Fruit fly (Drosophila melanogaster) whole organism, adult: ENCODE results near the gene bcn92.

ENCODE experiments used
- CG12768 ChIP-seq: fragments of 200-800 bp; sonication (Bioruptor generic); optimal IDR thresholded peaks from 2 replicates; lab custom pipeline; 2017; ENCODE audit warnings: missing biosample characterization, missing genetic modification characterization, mild to moderate bottlenecking, moderate library complexity, missing genetic modification reagents
- CG14711 ChIP-seq: fragments of 200-800 bp; sonication (Bioruptor generic); optimal IDR thresholded peaks from 2 replicates; lab custom pipeline; 2018; ENCODE audit warnings: missing biosample characterization, mild to moderate bottlenecking, missing genetic modification characterization, moderate library complexity
- Hr96 ChIP-seq: fragments of 200-800 bp; sonication (Bioruptor generic); optimal IDR thresholded peaks from 2 replicates; lab custom pipeline; 2016; ENCODE audit warnings: missing biosample characterization, missing genetic modification characterization
- bab1 ChIP-seq: fragments of 200-800 bp; sonication (Bioruptor generic); optimal IDR thresholded peaks from 3 replicates; lab custom pipeline; 2019; ENCODE audit warnings: missing biosample characterization, mild to moderate bottlenecking, missing genetic modification characterization, moderate library complexity
- cnc ChIP-seq, 2 experiments: fragments of >200 bp; optimal IDR thresholded peaks; 2 replicates each; lab custom pipeline; 2017
- ovo ChIP-seq: fragments of 200-800 bp; sonication (Bioruptor generic); optimal IDR thresholded peaks from 2 replicates; lab custom pipeline; 2016; ENCODE audit warnings: missing biosample characterization, missing genetic modification characterization

DNA sequence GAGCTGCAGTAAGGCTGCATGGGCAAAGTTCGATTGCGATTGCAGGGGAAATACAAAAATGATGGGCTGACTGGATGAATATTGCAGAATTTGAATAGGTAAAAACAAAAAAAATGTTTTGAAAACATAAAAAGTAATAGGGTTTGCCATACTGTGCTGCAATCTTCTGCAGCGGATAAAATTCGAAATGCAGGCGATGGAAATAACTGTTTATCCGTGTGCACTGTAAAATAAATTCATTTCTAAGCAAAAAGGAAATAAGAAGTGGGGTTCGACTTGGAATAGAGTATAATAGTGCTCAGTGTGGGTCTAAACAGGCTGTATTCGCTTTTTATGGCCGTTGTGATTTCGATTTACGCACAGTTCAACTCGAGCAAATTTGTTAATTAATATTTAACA lies 44.4 kb upstream of the bcn92 start, which contains the start of gene CG14053:
- no peak for TF ChIP-seq cnc (optimal IDR thresholded peaks at IDR 0.05; lab: Kevin White, UChicago)
- no peak for TF ChIP-seq Hr96
- no peak for TF ChIP-seq CG12768 (GFP tag; lab: Kevin White, UChicago)
- TF ChIP-seq bab1 (GFP tag; lab: Kevin White, UChicago), result no peak
- TF ChIP-seq CG14711 (tag; lab: Kevin White, UChicago), result no peak
- no peak for TF ChIP-seq ovo (GFP tag; lab: Kevin White, UChicago)
